Worm (Caenorhabditis elegans) whole organism, late embryonic: ENCODE data around the gene ZK697.1.

Source experiments
- ama-1 ChIP-seq: fragments of 150-350 bp; optimal IDR thresholded peaks from 2 replicates; lab custom pipeline; 2014
- ceh-14 ChIP-seq: sonication (generic microtip); optimal IDR thresholded peaks from 2 replicates; lab custom pipeline; 2016; ENCODE audit warnings: missing genotype, missing genetic modification characterization, missing compliant biosample characterization
- ceh-24 ChIP-seq: sonication (generic microtip); optimal IDR thresholded peaks from 2 replicates; lab custom pipeline; 2016; ENCODE audit warnings: mild to moderate bottlenecking, missing genetic modification characterization, missing compliant biosample characterization
- hlh-6 ChIP-seq: sonication (generic microtip); optimal IDR thresholded peaks from 2 replicates; lab custom pipeline; 2016; ENCODE audit warnings: missing genotype, missing genetic modification characterization, missing compliant biosample characterization
- nfya-1 ChIP-seq: sonication (generic microtip); optimal IDR thresholded peaks from 2 replicates; lab custom pipeline; 2017; ENCODE audit warnings: missing genetic modification characterization, mild to moderate bottlenecking, missing compliant biosample characterization, antibody characterized with exemption, moderate library complexity
- nhr-11 ChIP-seq: fragments of 150-350 bp; optimal IDR thresholded peaks from 2 replicates; lab custom pipeline; 2014; ENCODE audit warnings: missing biosample characterization, missing genetic modification characterization
- sox-2 ChIP-seq: fragments of 200-800 bp; sonication (Bioruptor generic); IDR thresholded peaks from 2 replicates; pipeline ENCODE4 v1.3.6; 2022; ENCODE audit warnings: missing genetic modification reagents, missing genetic modification characterization, missing compliant biosample characterization
- unc-86 ChIP-seq: sonication (generic microtip); optimal IDR thresholded peaks from 2 replicates; lab custom pipeline; 2016; ENCODE audit warnings: missing genetic modification characterization, missing compliant biosample characterization

ce11 chrV:1718232-1718631, 34.4 kb upstream of the ZK697.1 start:
- TF ChIP-seq unc-86 (tag; lab: Kevin White, UChicago) (no peak), ama-1 (no peak), nfya-1 (tag; lab: Kevin White, UChicago) (no peak), hlh-6 (tag; lab: Kevin White, UChicago) (no peak), sox-2 (GFP tag; lab: Robert Waterston, UW) (no peak), ceh-24 (tag; lab: Kevin White, UChicago) (no peak), ceh-14 (no peak), nhr-11 (tag; lab: Kevin White, UChicago) (no peak)
